Worm (Caenorhabditis elegans): ENCODE measurements around the gene etr-1.

The etr-1 gene

ce11 chrII:219846-220503 lies 57.8 kb downstream of the etr-1 start:
- no peak for TF ChIP-seq nhr-76 (tag; optimal IDR thresholded peaks at IDR 0.05)
- no peak for TF ChIP-seq egl-5 (tag; optimal IDR thresholded peaks at IDR 0.05)
- TF ChIP-seq ZK546.5 (tag; optimal IDR thresholded peaks at IDR 0.05): no peak
- no peak for TF ChIP-seq eor-1 (tag; optimal IDR thresholded peaks at IDR 0.05)
- TF ChIP-seq ceh-28 (tag; optimal IDR thresholded peaks at IDR 0.05): no peak
- no peak for TF ChIP-seq unc-39 (tag; optimal IDR thresholded peaks at IDR 0.05)
- no peak for TF ChIP-seq tbx-2 (tag; optimal IDR thresholded peaks at IDR 0.05)
- no peak for TF ChIP-seq sea-2 (GFP tag; optimal IDR thresholded peaks at IDR 0.05)
- TF ChIP-seq ztf-11 (tag; optimal IDR thresholded peaks at IDR 0.05): no peak
- TF ChIP-seq pha-4 (tag; optimal IDR thresholded peaks at IDR 0.05): no peak
- TF ChIP-seq mml-1 (tag; optimal IDR thresholded peaks at IDR 0.05): no peak
- no peak for TF ChIP-seq lin-39 (tag; optimal IDR thresholded peaks at IDR 0.05)
- TF ChIP-seq daf-12 (tag; optimal IDR thresholded peaks at IDR 0.05): no peak
- TF ChIP-seq snpc-4 (tag; optimal IDR thresholded peaks at IDR 0.05): no peak
- no peak for TF ChIP-seq fkh-10 (GFP tag; optimal IDR thresholded peaks at IDR 0.05)

Data from whole organism, L3 larva.